Fruit fly (Drosophila melanogaster): ENCODE results near the gene CG12729.

CG12729 gene

DNA sequence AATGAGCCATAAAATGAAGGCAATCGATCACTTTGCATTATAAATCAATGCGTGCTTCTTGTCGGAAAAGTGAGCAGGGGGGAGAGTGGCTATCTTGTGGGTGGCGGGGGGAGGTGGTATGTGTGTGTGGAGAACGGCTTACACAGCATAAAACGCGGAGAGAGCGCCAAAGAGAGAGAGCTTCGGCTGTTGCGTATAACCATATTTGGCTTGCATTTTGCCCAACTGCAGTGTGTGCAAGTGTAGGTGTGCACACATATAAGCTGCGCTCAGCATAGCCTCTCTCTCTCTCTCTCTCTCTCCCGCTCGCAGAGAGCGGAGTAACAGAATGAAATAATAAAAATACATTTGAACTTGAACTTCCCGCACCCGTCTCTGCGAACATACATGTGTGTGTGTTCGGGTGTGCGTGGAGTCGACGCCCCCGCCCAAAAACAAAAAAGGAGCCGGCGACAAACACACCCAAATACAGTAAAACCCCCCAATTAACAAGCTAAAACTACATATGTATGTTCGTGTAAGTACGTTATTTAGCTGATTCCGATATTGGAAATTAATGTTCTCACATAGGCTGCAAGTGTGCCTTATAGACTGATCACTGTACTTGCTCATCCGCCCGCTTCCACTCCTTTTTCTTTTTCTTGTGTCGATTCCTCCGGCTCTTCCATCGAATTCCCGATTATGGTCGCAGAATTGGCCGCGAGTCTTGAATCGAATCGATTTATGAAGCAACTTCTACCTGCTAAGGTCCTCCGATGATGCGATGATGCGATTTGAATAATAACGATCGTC is 41.9 kb downstream of the CG12729 start (continued):
- TF ChIP-seq Neu2 (GFP tag; optimal IDR thresholded peaks at IDR 0.05; ENCODE audit: borderline replicate concordance) (no peak), CkIIα-i1 (GFP tag; IDR thresholded peaks at IDR 0.05) (no peak), CG6791 (GFP tag; IDR thresholded peaks at IDR 0.05; ENCODE audit: partially characterized antibody) (no peak), Ets97D (GFP tag; optimal IDR thresholded peaks at IDR 0.05) (no peak), CG14050 (GFP tag; IDR thresholded peaks at IDR 0.05) (no peak), wek (GFP tag; optimal IDR thresholded peaks at IDR 0.05) (no peak), Eip74EF (GFP tag; optimal IDR thresholded peaks at IDR 0.05) (no peak), kay (GFP tag; optimal IDR thresholded peaks at IDR 0.05) (no peak), bowl (GFP tag; IDR thresholded peaks at IDR 0.05) (no peak), CG14860 (GFP tag; IDR thresholded peaks at IDR 0.05; ENCODE audit: partially characterized antibody) (no peak), CG31365 (tag; optimal IDR thresholded peaks at IDR 0.05) (no peak), MBD-R2 (GFP tag; IDR thresholded peaks at IDR 0.05) (no peak), ab (GFP tag; optimal IDR thresholded peaks at IDR 0.05) (no peak), yki (optimal IDR thresholded peaks at IDR 0.05) (peak; percentile 84), CG12744 (GFP tag; optimal IDR thresholded peaks at IDR 0.05) (no peak), CG13775 (GFP tag; optimal IDR thresholded peaks at IDR 0.05) (no peak), Mad (GFP tag; optimal IDR thresholded peaks at IDR 0.05) (no peak), CG30403 (GFP tag; optimal IDR thresholded peaks at IDR 0.05) (no peak), trem (tag; optimal IDR thresholded peaks at IDR 0.05) (no peak), tin (GFP tag; optimal IDR thresholded peaks at IDR 0.05) (peak; percentile 29), CG4820 (GFP tag; optimal IDR thresholded peaks at IDR 0.05) (no peak), CG7928 (GFP tag; optimal IDR thresholded peaks at IDR 0.05) (no peak), CG1529 (GFP tag; optimal IDR thresholded peaks at IDR 0.05) (no peak), sd (tag; optimal IDR thresholded peaks at IDR 0.05) (no peak), CG6175 (GFP tag; IDR thresholded peaks at IDR 0.05) (no peak), Trl (optimal IDR thresholded peaks at IDR 0.05) (peak; percentile 76 to 92), Trl (GFP tag; optimal IDR thresholded peaks at IDR 0.05) (no peak), CG14014 (GFP tag; IDR thresholded peaks at IDR 0.05) (no peak), ftz-f1 (GFP tag; optimal IDR thresholded peaks at IDR 0.05) (peak; percentile 18), inv (GFP tag; IDR thresholded peaks at IDR 0.05; ENCODE audit: partially characterized antibody) (no peak), Fer1 (GFP tag; optimal IDR thresholded peaks at IDR 0.05) (no peak), gcm (GFP tag; optimal IDR thresholded peaks at IDR 0.05) (peak; percentile 29), al (GFP tag; IDR thresholded peaks at IDR 0.05) (no peak), gem (tag; optimal IDR thresholded peaks at IDR 0.05) (peak; percentile 56), CG10209 (GFP tag; optimal IDR thresholded peaks at IDR 0.05) (no peak), CTCF (GFP tag; optimal IDR thresholded peaks at IDR 0.05) (no peak), CG17612 (GFP tag; IDR thresholded peaks at IDR 0.05) (no peak), klu (GFP tag; IDR thresholded peaks at IDR 0.05) (no peak), Bgb (GFP tag; IDR thresholded peaks at IDR 0.05; ENCODE audit: partially characterized antibody) (no peak), nau (GFP tag; optimal IDR thresholded peaks at IDR 0.05) (no peak), CG2120 (GFP tag; optimal IDR thresholded peaks at IDR 0.05) (peak; percentile 0), hbn (GFP tag; IDR thresholded peaks at IDR 0.05; ENCODE audit: partially characterized antibody) (no peak), CG1792 (GFP tag; optimal IDR thresholded peaks at IDR 0.05) (no peak), dan (GFP tag; IDR thresholded peaks at IDR 0.05) (no peak), CG15479 (GFP tag; optimal IDR thresholded peaks at IDR 0.05) (no peak), CG2889 (GFP tag; IDR thresholded peaks at IDR 0.05) (no peak), Sry-δ (GFP tag; optimal IDR thresholded peaks at IDR 0.05) (no peak), Atf6 (GFP tag; IDR thresholded peaks at IDR 0.05) (no peak), Ptx1 (GFP tag; IDR thresholded peaks at IDR 0.05) (peak; percentile 17; the same call in 1 of the 2 replicates), pan (optimal IDR thresholded peaks at IDR 0.05) (no peak), pan (GFP tag; optimal IDR thresholded peaks at IDR 0.05 in 1 of 2, IDR thresholded peaks at IDR 0.05 in 1 of 2) (no peak), CG7786 (GFP tag; optimal IDR thresholded peaks at IDR 0.05) (peak; percentile 34)
